Worm (Caenorhabditis elegans) whole organism, early embryonic: Measurements from ENCODE around the gene T09F3.2.

Source experiments
- aly-1 ChIP-seq: sonication (generic microtip); optimal IDR thresholded peaks from 2 replicates; lab custom pipeline; 2016; ENCODE audit warnings: missing genetic modification characterization, missing compliant biosample characterization
- ama-1 ChIP-seq: fragments of 150-350 bp; optimal IDR thresholded peaks from 2 replicates; lab custom pipeline; 2014
- hnd-1 ChIP-seq: sonication (generic microtip); optimal IDR thresholded peaks from 2 replicates; lab custom pipeline; 2016; ENCODE audit warnings: missing genetic modification characterization, missing compliant biosample characterization
- pes-1 ChIP-seq: fragments of 200-800 bp; sonication (Bioruptor generic); IDR thresholded peaks from 2 replicates; pipeline ENCODE4 v1.3.6; 2022; ENCODE audit warnings: missing genetic modification reagents, missing genetic modification characterization, missing compliant biosample characterization
- sea-1 ChIP-seq: fragments of 200-800 bp; sonication (Bioruptor generic); conservative IDR thresholded peaks from 2 replicates; pipeline ENCODE4 v1.3.6; 2022; ENCODE audit warnings: missing genetic modification characterization, missing compliant biosample characterization
- tra-4 ChIP-seq: sonication (generic microtip); optimal IDR thresholded peaks from 2 replicates; lab custom pipeline; 2017; ENCODE audit warnings: missing genetic modification characterization, missing compliant biosample characterization

DNA sequence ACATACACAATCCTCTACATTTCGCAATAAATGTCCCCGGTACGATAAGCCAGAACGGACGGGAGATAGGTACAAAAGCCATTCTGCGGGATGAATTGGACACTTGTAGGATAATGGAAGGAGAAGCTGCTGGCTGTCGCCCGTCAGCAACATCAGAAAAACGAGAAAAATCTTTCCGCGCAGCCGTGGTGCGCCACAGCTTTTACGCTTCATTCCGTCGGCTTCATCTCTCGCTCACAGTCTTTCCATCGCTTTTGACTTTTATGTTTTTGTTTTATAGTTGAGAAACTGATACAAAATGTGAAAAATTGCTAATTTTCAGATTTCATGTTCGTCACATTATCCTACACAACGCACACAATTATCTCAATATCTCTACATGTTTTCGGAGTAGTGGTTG, 44.9 kb upstream of the T09F3.2 start, which contains the start of gene C07E3.10:
- TF ChIP-seq tra-4 (tag; lab: Kevin White, UChicago) (no peak), sea-1 (GFP tag; lab: Robert Waterston, UW) (no peak), ama-1 (lab: Kevin White, UChicago) (no peak), pes-1 (GFP tag; lab: Robert Waterston, UW) (no peak), aly-1 (tag; lab: Kevin White, UChicago) (no peak), hnd-1 (tag; lab: Kevin White, UChicago) (no peak)
